Worm (Caenorhabditis elegans) whole organism, L1 larva: Measurements from ENCODE around the gene srxa-6.

Experiments used
- C34B4.2 ChIP-seq: sonication (generic microtip); optimal IDR thresholded peaks from 2 replicates; lab custom pipeline; 2017; ENCODE audit warnings: mild to moderate bottlenecking, missing genetic modification characterization, missing compliant biosample characterization
- F16B12.6 ChIP-seq: fragments of 150-350 bp; optimal IDR thresholded peaks from 2 replicates; lab custom pipeline; 2014; ENCODE audit warnings: missing biosample characterization, missing genetic modification characterization
- Y116A8C.19 ChIP-seq: sonication (generic microtip); optimal IDR thresholded peaks from 2 replicates; lab custom pipeline; 2016; ENCODE audit warnings: missing compliant biosample characterization, missing genetic modification characterization, borderline replicate concordance
- alr-1 ChIP-seq: fragments of 200-800 bp; sonication (Bioruptor generic); optimal IDR thresholded peaks from 2 replicates; lab custom pipeline; 2018; ENCODE audit warnings: borderline replicate concordance, mild to moderate bottlenecking, missing genetic modification characterization, missing compliant biosample characterization
- aly-2 ChIP-seq: fragments of 150-350 bp; optimal IDR thresholded peaks from 2 replicates; lab custom pipeline; 2014; ENCODE audit warnings: missing biosample characterization, missing genetic modification characterization
- ama-1 ChIP-seq: fragments of 150-350 bp; optimal IDR thresholded peaks from 2 replicates; lab custom pipeline; 2014
- ceh-8 ChIP-seq: fragments of 200-800 bp; sonication (Bioruptor generic); optimal IDR thresholded peaks from 2 replicates; lab custom pipeline; 2018; ENCODE audit warnings: mild to moderate bottlenecking, missing genetic modification characterization, moderate library complexity, missing compliant biosample characterization
- ceh-82 ChIP-seq, 3 experiments: fragments of 150-350 bp in 1 of 3; sonication (generic microtip) in 2 of 3; optimal IDR thresholded peaks; 2 replicates each; lab custom pipeline; 2014 to 2017; ENCODE audit warnings: missing biosample characterization in 3 of 3, missing genetic modification characterization in 3 of 3
- ces-1 ChIP-seq: fragments of 150-350 bp; optimal IDR thresholded peaks from 2 replicates; lab custom pipeline; 2014; ENCODE audit warnings: missing biosample characterization, missing genetic modification reagents, missing genetic modification characterization
- dpl-1 ChIP-seq, 3 experiments: fragments of 150-350 bp in 2 of 3; sonication (generic microtip) in 1 of 3; optimal IDR thresholded peaks; 2 replicates each; lab custom pipeline; 2014 to 2017; ENCODE audit warnings: missing biosample characterization in 3 of 3, missing genetic modification characterization in 3 of 3, missing genetic modification reagents in 3 of 3
- dsc-1 ChIP-seq: sonication (generic microtip); optimal IDR thresholded peaks from 2 replicates; lab custom pipeline; 2016; ENCODE audit warnings: mild to moderate bottlenecking, missing genetic modification characterization, missing compliant biosample characterization
- efl-3 ChIP-seq: fragments of 200-800 bp; sonication (Bioruptor generic); optimal IDR thresholded peaks from 2 replicates; lab custom pipeline; 2018; ENCODE audit warnings: mild to moderate bottlenecking, missing genetic modification characterization, missing compliant biosample characterization
- egl-27 ChIP-seq, 2 experiments: fragments of 150-350 bp in 1 of 2; sonication (generic microtip); optimal IDR thresholded peaks; 3 replicates each; lab custom pipeline; 2017 to 2018; ENCODE audit warnings: missing biosample characterization in 2 of 2, missing genetic modification characterization in 2 of 2, missing genetic modification reagents in 2 of 2
- elt-3 ChIP-seq, 6 experiments: fragments of 150-350 bp in 1 of 6; sonication (generic microtip); optimal IDR thresholded peaks; 2 replicates each; lab custom pipeline; 2017 to 2018; ENCODE audit warnings: missing biosample characterization in 6 of 6, missing genetic modification characterization in 6 of 6, inconsistent platforms in 1 of 6
- fkh-10 ChIP-seq: sonication (generic microtip); optimal IDR thresholded peaks from 2 replicates; lab custom pipeline; 2017; ENCODE audit warnings: missing biosample characterization, missing genetic modification reagents, missing genetic modification characterization
- fkh-4 ChIP-seq: sonication (generic microtip); optimal IDR thresholded peaks from 2 replicates; lab custom pipeline; 2016; ENCODE audit warnings: missing compliant biosample characterization, missing genetic modification characterization, borderline replicate concordance
- fos-1 ChIP-seq: fragments of 150-350 bp; optimal IDR thresholded peaks from 2 replicates; lab custom pipeline; 2014; ENCODE audit warnings: missing biosample characterization, missing genetic modification characterization
- hlh-4 ChIP-seq: sonication (generic microtip); optimal IDR thresholded peaks from 2 replicates; lab custom pipeline; 2016; ENCODE audit warnings: mild to moderate bottlenecking, missing genetic modification characterization, missing compliant biosample characterization
- irx-1 ChIP-seq: sonication (generic microtip); optimal IDR thresholded peaks from 2 replicates; lab custom pipeline; 2016; ENCODE audit warnings: missing genetic modification characterization, missing compliant biosample characterization
- isw-1 ChIP-seq: fragments of 200-800 bp; sonication (Bioruptor generic); IDR thresholded peaks from 2 replicates; pipeline ENCODE4 v1.3.6; 2022; ENCODE audit warnings: missing genetic modification characterization, missing compliant biosample characterization
- jun-1 ChIP-seq: fragments of 150-350 bp; optimal IDR thresholded peaks from 2 replicates; lab custom pipeline; 2014; ENCODE audit warnings: missing biosample characterization, missing genetic modification reagents, missing genetic modification characterization
- lin-14 ChIP-seq: fragments of 200-800 bp; sonication (Bioruptor generic); optimal IDR thresholded peaks from 2 replicates; lab custom pipeline; 2018; ENCODE audit warnings: mild to moderate bottlenecking, missing genetic modification characterization, moderate library complexity, missing compliant biosample characterization
- lin-15B ChIP-seq: fragments of 150-350 bp; sonication (generic microtip); optimal IDR thresholded peaks from 3 replicates; lab custom pipeline; 2014; ENCODE audit warnings: missing biosample characterization, missing genetic modification characterization
- lin-35 ChIP-seq, 2 experiments: fragments of 150-350 bp; optimal IDR thresholded peaks; 2 replicates each; lab custom pipeline; 2014; ENCODE audit warnings: missing biosample characterization in 2 of 2, missing genetic modification characterization in 2 of 2, missing genetic modification reagents in 2 of 2
- lin-39 ChIP-seq: fragments of 150-350 bp; optimal IDR thresholded peaks from 2 replicates; lab custom pipeline; 2014; ENCODE audit warnings: missing biosample characterization, missing genetic modification reagents, missing genetic modification characterization
- lir-3 ChIP-seq: sonication (generic microtip); optimal IDR thresholded peaks from 2 replicates; lab custom pipeline; 2016; ENCODE audit warnings: mild to moderate bottlenecking, missing genetic modification characterization, moderate library complexity, missing compliant biosample characterization; ENCODE audit not compliant: poor library complexity
- lsy-2 ChIP-seq, 2 experiments: fragments of 150-350 bp; optimal IDR thresholded peaks; 2 replicates each; lab custom pipeline; 2014; ENCODE audit warnings: missing biosample characterization in 2 of 2, missing genetic modification characterization in 2 of 2
- mep-1 ChIP-seq: fragments of 150-350 bp; optimal IDR thresholded peaks from 2 replicates; lab custom pipeline; 2014; ENCODE audit warnings: missing biosample characterization, missing genetic modification characterization
- nhr-11 ChIP-seq: fragments of 150-350 bp; optimal IDR thresholded peaks from 2 replicates; lab custom pipeline; 2014; ENCODE audit warnings: missing biosample characterization, missing genetic modification characterization
- nhr-19 ChIP-seq: fragments of 200-800 bp; sonication (Bioruptor generic); conservative IDR thresholded peaks from 2 replicates; pipeline ENCODE4 v1.3.6; 2022; ENCODE audit warnings: missing genetic modification characterization, missing compliant biosample characterization
- nhr-20 ChIP-seq: sonication (generic microtip); optimal IDR thresholded peaks from 2 replicates; lab custom pipeline; 2016; ENCODE audit warnings: mild to moderate bottlenecking, missing genetic modification characterization, missing compliant biosample characterization
- nhr-237 ChIP-seq: fragments of 150-350 bp; optimal IDR thresholded peaks from 2 replicates; lab custom pipeline; 2014; ENCODE audit warnings: missing biosample characterization, missing genetic modification characterization
- nhr-28 ChIP-seq: fragments of 150-350 bp; optimal IDR thresholded peaks from 2 replicates; lab custom pipeline; 2014; ENCODE audit warnings: missing biosample characterization, missing genetic modification characterization
- nhr-71 ChIP-seq: sonication (generic microtip); optimal IDR thresholded peaks from 2 replicates; lab custom pipeline; 2016; ENCODE audit warnings: mild to moderate bottlenecking, missing genetic modification characterization, moderate library complexity, missing compliant biosample characterization
- nhr-76 ChIP-seq: sonication (generic microtip); optimal IDR thresholded peaks from 2 replicates; lab custom pipeline; 2017; ENCODE audit warnings: missing biosample characterization, missing genetic modification characterization
- nhr-84 ChIP-seq: sonication (generic microtip); optimal IDR thresholded peaks from 2 replicates; lab custom pipeline; 2017; ENCODE audit warnings: missing biosample characterization, missing genetic modification characterization
- nhr-85 ChIP-seq: sonication (generic microtip); peaks from one replicate; lab custom pipeline; 2016; ENCODE audit warnings: missing genetic modification characterization, inconsistent platforms, missing compliant biosample characterization
- nhr-90 ChIP-seq: sonication (generic microtip); optimal IDR thresholded peaks from 2 replicates; lab custom pipeline; 2016; ENCODE audit warnings: mild to moderate bottlenecking, missing genetic modification characterization, missing compliant biosample characterization; ENCODE audit not compliant: poor library complexity
- pqm-1 ChIP-seq: sonication (generic microtip); optimal IDR thresholded peaks from 3 replicates; lab custom pipeline; 2017; ENCODE audit warnings: missing biosample characterization, missing genetic modification characterization
- snu-23 ChIP-seq: sonication (generic microtip); optimal IDR thresholded peaks from 2 replicates; lab custom pipeline; 2016; ENCODE audit warnings: missing genetic modification characterization, missing compliant biosample characterization
- tbx-2 ChIP-seq: sonication (generic microtip); optimal IDR thresholded peaks from 2 replicates; lab custom pipeline; 2016; ENCODE audit warnings: missing genetic modification characterization, missing compliant biosample characterization
- tlp-1 ChIP-seq: fragments of 150-350 bp; optimal IDR thresholded peaks from 2 replicates; lab custom pipeline; 2014; ENCODE audit warnings: missing biosample characterization, missing genetic modification characterization
- unc-130 ChIP-seq: fragments of 150-350 bp; optimal IDR thresholded peaks from 2 replicates; lab custom pipeline; 2017; ENCODE audit warnings: missing biosample characterization, missing genetic modification characterization, inconsistent platforms
- unc-30 ChIP-seq: sonication (generic microtip); optimal IDR thresholded peaks from 2 replicates; lab custom pipeline; 2017; ENCODE audit warnings: missing biosample characterization, missing genetic modification characterization
- unc-62 ChIP-seq: fragments of 150-350 bp; optimal IDR thresholded peaks from 2 replicates; lab custom pipeline; 2014; ENCODE audit warnings: missing biosample characterization, missing genetic modification reagents, missing genetic modification characterization
- unc-86 ChIP-seq: sonication (generic microtip); optimal IDR thresholded peaks from 2 replicates; lab custom pipeline; 2016; ENCODE audit warnings: missing genetic modification characterization, missing compliant biosample characterization
- unc-98 ChIP-seq: fragments of 200-800 bp; sonication (Bioruptor generic); IDR thresholded peaks from 2 replicates; pipeline ENCODE4 v1.3.6; 2022; ENCODE audit warnings: missing genetic modification characterization, missing compliant biosample characterization
- zag-1 ChIP-seq: fragments of 150-350 bp; optimal IDR thresholded peaks from 2 replicates; lab custom pipeline; 2014; ENCODE audit warnings: missing biosample characterization, missing genetic modification characterization
- zip-4 ChIP-seq: fragments of 200-800 bp; sonication (Bioruptor generic); optimal IDR thresholded peaks from 2 replicates; lab custom pipeline; 2018; ENCODE audit warnings: mild to moderate bottlenecking, missing genetic modification characterization, moderate library complexity, missing compliant biosample characterization
- ztf-11 ChIP-seq, 2 experiments: sonication (generic microtip); optimal IDR thresholded peaks; 2 replicates each; lab custom pipeline; 2016 to 2017; ENCODE audit warnings: missing genetic modification characterization in 2 of 2, missing biosample characterization in 1 of 2, missing compliant biosample characterization in 1 of 2
- ztf-4 ChIP-seq: fragments of 150-350 bp; optimal IDR thresholded peaks from 2 replicates; lab custom pipeline; 2014; ENCODE audit warnings: missing biosample characterization, missing genetic modification characterization

Gene srxa-6

ce11 chrV:20727458-20727857, 7.3 kb upstream of the srxa-6 start (continued):
- TF ChIP-seq nhr-11 (tag; lab: Kevin White, UChicago) (no peak), unc-30 (no peak)

ce11 chrV:20728763-20729350, 5.9 kb upstream of the srxa-6 start, which contains the start of gene ipla-3:
Gene ipla-3 (minus strand): TSS chrV:20729272.
- TF ChIP-seq snu-23 (GFP tag; lab: Kevin White, UChicago) = peak; percentile 52
- no peak for TF ChIP-seq tbx-2 (tag; lab: Kevin White, UChicago)
- TF ChIP-seq lin-14 (GFP tag; lab: Kevin White, UChicago) = no peak
- TF ChIP-seq nhr-237 (tag; lab: Kevin White, UChicago) = no peak
- TF ChIP-seq nhr-90 = peak; percentile 67
- no peak for TF ChIP-seq nhr-19 (GFP tag; lab: Robert Waterston, UW)
- TF ChIP-seq mep-1 (tag; lab: Kevin White, UChicago) = peak; percentile 56
- TF ChIP-seq alr-1 (tag; lab: Kevin White, UChicago) = no peak
- no peak for TF ChIP-seq unc-30
- TF ChIP-seq pqm-1 (tag; lab: Kevin White, UChicago) = no peak
- no peak for TF ChIP-seq fkh-10 (GFP tag; lab: Kevin White, UChicago)
- TF ChIP-seq tlp-1 (tag; lab: Kevin White, UChicago) = no peak
- peak; percentile 50 for TF ChIP-seq nhr-20 (tag; lab: Kevin White, UChicago)
- TF ChIP-seq dsc-1 (tag; lab: Kevin White, UChicago) = no peak
- no peak for TF ChIP-seq aly-2 (tag; lab: Kevin White, UChicago)
- peak; percentile 10 for TF ChIP-seq jun-1 (tag; lab: Kevin White, UChicago)
- TF ChIP-seq egl-27 (tag; optimal IDR thresholded peaks at IDR 0.05; lab: Kevin White, UChicago) = no peak
- peak; percentile 10 for TF ChIP-seq ztf-4 (tag; lab: Kevin White, UChicago)
- peak in 2 of 3 experiments; percentile 21 to 53 for TF ChIP-seq ceh-82 (tag; optimal IDR thresholded peaks at IDR 0.05; lab: Kevin White, UChicago)
- TF ChIP-seq fos-1 (tag; lab: Kevin White, UChicago) = no peak
- TF ChIP-seq ces-1 (GFP tag; lab: Kevin White, UChicago) = no peak
- TF ChIP-seq zag-1 = no peak
- no peak for TF ChIP-seq zip-4 (GFP tag; lab: Kevin White, UChicago)
- TF ChIP-seq unc-62 (GFP tag; lab: Kevin White, UChicago) = no peak
- no peak for TF ChIP-seq lin-15B (tag; lab: Kevin White, UChicago)
- peak; percentile 22 to 59 for TF ChIP-seq lsy-2 (tag; optimal IDR thresholded peaks at IDR 0.05; lab: Kevin White, UChicago)
- TF ChIP-seq nhr-28 (tag; lab: Kevin White, UChicago) = no peak
- peak; percentile 58 for TF ChIP-seq nhr-85 (tag; lab: Kevin White, UChicago)
- TF ChIP-seq F16B12.6 = no peak
- no peak for TF ChIP-seq ama-1 (lab: Kevin White, UChicago)
- TF ChIP-seq irx-1 = no peak
- TF ChIP-seq lin-35 (GFP tag; optimal IDR thresholded peaks at IDR 0.05; lab: Kevin White, UChicago) = peak; percentile 20 to 60
- TF ChIP-seq nhr-11 (tag; lab: Kevin White, UChicago) = no peak
- no peak for TF ChIP-seq efl-3 (GFP tag; lab: Kevin White, UChicago)
- no peak for TF ChIP-seq Y116A8C.19 (tag; lab: Kevin White, UChicago)
- no peak for TF ChIP-seq ztf-11 (tag; optimal IDR thresholded peaks at IDR 0.05; lab: Kevin White, UChicago)
- no peak for TF ChIP-seq nhr-84 (tag; lab: Kevin White, UChicago)
- TF ChIP-seq unc-130 (tag; lab: Kevin White, UChicago) = no peak
- TF ChIP-seq fkh-4 = no peak
- TF ChIP-seq hlh-4 = no peak
- TF ChIP-seq lir-3 (tag; lab: Kevin White, UChicago) = no peak
- TF ChIP-seq ceh-8 (GFP tag; lab: Kevin White, UChicago) = no peak
- TF ChIP-seq nhr-76 (tag; lab: Kevin White, UChicago) = no peak
- TF ChIP-seq lin-39 (tag; lab: Kevin White, UChicago) = no peak
- TF ChIP-seq isw-1 = no peak
- TF ChIP-seq unc-98 = no peak
- no peak for TF ChIP-seq C34B4.2 (tag; lab: Kevin White, UChicago)
- TF ChIP-seq nhr-71 (tag; lab: Kevin White, UChicago) = peak; percentile 68
- peak in 2 of 3 experiments; percentile 21 to 36 for TF ChIP-seq dpl-1 (GFP tag; optimal IDR thresholded peaks at IDR 0.05; lab: Kevin White, UChicago)
- TF ChIP-seq elt-3 (tag; optimal IDR thresholded peaks at IDR 0.05; lab: Kevin White, UChicago) = no peak
- no peak for TF ChIP-seq unc-86 (tag; lab: Kevin White, UChicago)
